Fruit fly (Drosophila melanogaster) whole organism, prepupa: ENCODE results near the gene CG14841.

Source experiments
- Blimp-1 ChIP-seq: fragments of 200-800 bp; sonication (Bioruptor generic); optimal IDR thresholded peaks from 3 replicates; lab custom pipeline; 2017; ENCODE audit warnings: missing biosample characterization, missing genetic modification characterization, mild to moderate bottlenecking, moderate library complexity, missing genetic modification reagents
- CG10631 ChIP-seq: fragments of 200-800 bp; sonication (Bioruptor generic); optimal IDR thresholded peaks from 2 replicates; lab custom pipeline; 2016; ENCODE audit warnings: missing biosample characterization, missing genetic modification characterization
- CG11294 ChIP-seq: fragments of 200-800 bp; sonication (Bioruptor generic); IDR thresholded peaks from 2 replicates; pipeline ENCODE4 v1.3.6; 2022; ENCODE audit warnings: missing biosample characterization, missing genetic modification characterization
- CG11902 ChIP-seq: fragments of 200-800 bp; sonication (Bioruptor generic); optimal IDR thresholded peaks from 3 replicates; lab custom pipeline; 2016; ENCODE audit warnings: missing biosample characterization, missing genetic modification characterization
- CG16779 ChIP-seq: fragments of 200-800 bp; sonication (Bioruptor generic); optimal IDR thresholded peaks from 3 replicates; lab custom pipeline; 2017; ENCODE audit warnings: missing biosample characterization, mild to moderate bottlenecking, missing genetic modification characterization
- CG31627 ChIP-seq: fragments of 200-800 bp; sonication (Bioruptor generic); optimal IDR thresholded peaks from 3 replicates; lab custom pipeline; 2016; ENCODE audit warnings: missing biosample characterization, missing genetic modification characterization
- CG32006 ChIP-seq: fragments of 200-800 bp; sonication (Bioruptor generic); optimal IDR thresholded peaks from 3 replicates; lab custom pipeline; 2017; ENCODE audit warnings: missing biosample characterization, mild to moderate bottlenecking, missing genetic modification characterization
- CG34406 ChIP-seq: fragments of 200-800 bp; sonication (Bioruptor generic); optimal IDR thresholded peaks from 3 replicates; lab custom pipeline; 2016; ENCODE audit warnings: missing biosample characterization, missing genetic modification characterization
- CG3919 ChIP-seq: fragments of 200-800 bp; sonication (Bioruptor generic); optimal IDR thresholded peaks from 3 replicates; lab custom pipeline; 2016; ENCODE audit warnings: missing biosample characterization, missing genetic modification characterization
- CG4318 ChIP-seq: fragments of 200-800 bp; sonication (Bioruptor generic); optimal IDR thresholded peaks from 3 replicates; lab custom pipeline; 2017; ENCODE audit warnings: missing biosample characterization, mild to moderate bottlenecking, missing genetic modification characterization
- CG6163 ChIP-seq: fragments of 200-800 bp; sonication (Bioruptor generic); IDR thresholded peaks from 3 replicates; pipeline ENCODE4 v1.3.6; 2022; ENCODE audit warnings: missing biosample characterization, missing genetic modification characterization
- CG6854 ChIP-seq: fragments of 200-800 bp; sonication (Bioruptor generic); optimal IDR thresholded peaks from 2 replicates; lab custom pipeline; 2017; ENCODE audit warnings: missing biosample characterization, mild to moderate bottlenecking, missing genetic modification characterization
- CG7368 ChIP-seq: fragments of 200-800 bp; sonication (Bioruptor generic); optimal IDR thresholded peaks from 3 replicates; lab custom pipeline; 2016; ENCODE audit warnings: missing biosample characterization, missing genetic modification characterization
- CG8119 ChIP-seq: fragments of 200-800 bp; sonication (Bioruptor generic); IDR thresholded peaks from 3 replicates; pipeline ENCODE4 v1.3.6; 2022; ENCODE audit warnings: missing biosample characterization, missing genetic modification characterization
- CG9139 ChIP-seq: fragments of 200-800 bp; sonication (Bioruptor generic); optimal IDR thresholded peaks from 3 replicates; lab custom pipeline; 2017; ENCODE audit warnings: missing biosample characterization, mild to moderate bottlenecking, missing genetic modification characterization
- Eip75B ChIP-seq: fragments of 200-800 bp; sonication (Bioruptor generic); optimal IDR thresholded peaks from 3 replicates; lab custom pipeline; 2016; ENCODE audit warnings: missing biosample characterization, missing genetic modification characterization
- Eip78C ChIP-seq: fragments of 200-800 bp; sonication (Bioruptor generic); peaks from one replicate; lab custom pipeline; 2016; ENCODE audit warnings: missing biosample characterization, missing genetic modification characterization
- Eip93F ChIP-seq: fragments of 200-800 bp; sonication (Bioruptor generic); optimal IDR thresholded peaks from 2 replicates; lab custom pipeline; 2016; ENCODE audit warnings: missing biosample characterization, mild to moderate bottlenecking, missing genetic modification characterization
- Ets21C ChIP-seq: fragments of 200-800 bp; sonication (Bioruptor generic); optimal IDR thresholded peaks from 3 replicates; lab custom pipeline; 2016; ENCODE audit warnings: missing biosample characterization, missing genetic modification characterization
- Ets96B ChIP-seq: fragments of 200-800 bp; optimal IDR thresholded peaks from 2 replicates; lab custom pipeline; 2019; ENCODE audit warnings: missing biosample characterization, mild to moderate bottlenecking, missing genetic modification characterization, moderate library complexity
- Gug ChIP-seq: fragments of 200-800 bp; sonication (Bioruptor generic); IDR thresholded peaks from 2 replicates; pipeline ENCODE4 v1.3.6; 2022; ENCODE audit warnings: missing biosample characterization, missing genetic modification characterization
- Hr38 ChIP-seq: sonication (Bioruptor generic); optimal IDR thresholded peaks from 2 replicates; lab custom pipeline; 2016; ENCODE audit warnings: missing biosample characterization, missing genetic modification characterization
- Hr39 ChIP-seq: fragments of 200-800 bp; sonication (Bioruptor generic); optimal IDR thresholded peaks from 2 replicates; lab custom pipeline; 2016; ENCODE audit warnings: missing biosample characterization, missing genetic modification characterization
- Hr4 ChIP-seq: fragments of 200-800 bp; sonication (Bioruptor generic); optimal IDR thresholded peaks from 3 replicates; lab custom pipeline; 2016; ENCODE audit warnings: missing biosample characterization, missing genetic modification characterization
- Lpt ChIP-seq: fragments of 200-800 bp; sonication (Bioruptor generic); optimal IDR thresholded peaks from 3 replicates; lab custom pipeline; 2016; ENCODE audit warnings: missing biosample characterization, missing genetic modification characterization
- Smox ChIP-seq: fragments of 200-800 bp; sonication (Bioruptor generic); optimal IDR thresholded peaks from 3 replicates; lab custom pipeline; 2016; ENCODE audit warnings: missing biosample characterization, missing genetic modification characterization
- Sox102F ChIP-seq: fragments of 200-800 bp; sonication (Bioruptor generic); optimal IDR thresholded peaks from 2 replicates; lab custom pipeline; 2016; ENCODE audit warnings: missing biosample characterization, mild to moderate bottlenecking, missing genetic modification characterization
- Sox14 ChIP-seq: fragments of 200-800 bp; sonication (Bioruptor generic); optimal IDR thresholded peaks from 3 replicates; lab custom pipeline; 2016; ENCODE audit warnings: missing biosample characterization, missing genetic modification characterization
- cyc ChIP-seq: fragments of 200-800 bp; sonication (Bioruptor generic); optimal IDR thresholded peaks from 3 replicates; lab custom pipeline; 2016; ENCODE audit warnings: missing biosample characterization, missing genetic modification characterization
- dac ChIP-seq: fragments of 200-800 bp; sonication (Bioruptor generic); optimal IDR thresholded peaks from 2 replicates; lab custom pipeline; 2017; ENCODE audit warnings: missing biosample characterization, mild to moderate bottlenecking, missing genetic modification characterization
- dsx ChIP-seq: fragments of 200-800 bp; optimal IDR thresholded peaks from 3 replicates; lab custom pipeline; 2019; ENCODE audit warnings: missing biosample characterization, mild to moderate bottlenecking, missing genetic modification characterization, moderate library complexity; ENCODE audit not compliant: poor library complexity, severe bottlenecking
- eg ChIP-seq: fragments of 200-800 bp; sonication (Bioruptor generic); IDR thresholded peaks from 3 replicates; pipeline ENCODE4 v1.3.6; 2022; ENCODE audit warnings: missing biosample characterization, missing genetic modification characterization
- esn ChIP-seq: fragments of 200-800 bp; sonication (Bioruptor generic); optimal IDR thresholded peaks from 2 replicates; lab custom pipeline; 2016; ENCODE audit warnings: missing biosample characterization, mild to moderate bottlenecking, missing genetic modification characterization, moderate library complexity
- fd59A ChIP-seq: fragments of 200-800 bp; sonication (Bioruptor generic); optimal IDR thresholded peaks from 2 replicates; lab custom pipeline; 2017; ENCODE audit warnings: missing biosample characterization, mild to moderate bottlenecking, missing genetic modification characterization, missing genetic modification reagents
- fd85E ChIP-seq: fragments of 200-800 bp; sonication (Bioruptor generic); optimal IDR thresholded peaks from 3 replicates; lab custom pipeline; 2016; ENCODE audit warnings: missing biosample characterization, missing genetic modification characterization
- fkh ChIP-seq: fragments of 200-800 bp; sonication (Bioruptor generic); optimal IDR thresholded peaks from 3 replicates; lab custom pipeline; 2017; ENCODE audit warnings: missing biosample characterization, mild to moderate bottlenecking, missing genetic modification characterization, moderate library complexity
- lz ChIP-seq: fragments of 200-800 bp; sonication (Bioruptor generic); optimal IDR thresholded peaks from 3 replicates; lab custom pipeline; 2016; ENCODE audit warnings: missing biosample characterization, missing genetic modification characterization
- net ChIP-seq: fragments of 200-800 bp; sonication (Bioruptor generic); optimal IDR thresholded peaks from 3 replicates; lab custom pipeline; 2016; ENCODE audit warnings: missing biosample characterization, missing genetic modification characterization
- pdm3 ChIP-seq: fragments of 200-800 bp; sonication (Bioruptor generic); optimal IDR thresholded peaks from 3 replicates; lab custom pipeline; 2016; ENCODE audit warnings: missing biosample characterization, missing genetic modification characterization
- salr ChIP-seq, 2 experiments: fragments of 200-800 bp; sonication (Bioruptor generic); optimal IDR thresholded peaks; 3 replicates each; lab custom pipeline; 2016 to 2018; ENCODE audit warnings: missing biosample characterization in 2 of 2, missing genetic modification characterization in 2 of 2, mild to moderate bottlenecking in 1 of 2
- spab ChIP-seq: fragments of 200-800 bp; sonication (Bioruptor generic); optimal IDR thresholded peaks from 2 replicates; lab custom pipeline; 2017; ENCODE audit warnings: missing biosample characterization, mild to moderate bottlenecking, missing genetic modification characterization, missing genetic modification reagents
- ss ChIP-seq, 2 experiments: fragments of 200-800 bp; sonication (Bioruptor generic); optimal IDR thresholded peaks; 2 replicates in 1 of 2; 3 replicates in 1 of 2; lab custom pipeline; 2017 to 2018; ENCODE audit warnings: mild to moderate bottlenecking in 2 of 2, missing biosample characterization in 2 of 2, missing genetic modification characterization in 2 of 2, moderate library complexity in 1 of 2
- svp ChIP-seq: fragments of 200-800 bp; sonication (Bioruptor generic); peaks from one replicate; lab custom pipeline; 2016; ENCODE audit warnings: missing biosample characterization, missing genetic modification characterization
- vri ChIP-seq: fragments of 200-800 bp; sonication (Bioruptor generic); optimal IDR thresholded peaks from 3 replicates; lab custom pipeline; 2016; ENCODE audit warnings: missing biosample characterization, mild to moderate bottlenecking, missing genetic modification characterization

CG14841 gene

DNA sequence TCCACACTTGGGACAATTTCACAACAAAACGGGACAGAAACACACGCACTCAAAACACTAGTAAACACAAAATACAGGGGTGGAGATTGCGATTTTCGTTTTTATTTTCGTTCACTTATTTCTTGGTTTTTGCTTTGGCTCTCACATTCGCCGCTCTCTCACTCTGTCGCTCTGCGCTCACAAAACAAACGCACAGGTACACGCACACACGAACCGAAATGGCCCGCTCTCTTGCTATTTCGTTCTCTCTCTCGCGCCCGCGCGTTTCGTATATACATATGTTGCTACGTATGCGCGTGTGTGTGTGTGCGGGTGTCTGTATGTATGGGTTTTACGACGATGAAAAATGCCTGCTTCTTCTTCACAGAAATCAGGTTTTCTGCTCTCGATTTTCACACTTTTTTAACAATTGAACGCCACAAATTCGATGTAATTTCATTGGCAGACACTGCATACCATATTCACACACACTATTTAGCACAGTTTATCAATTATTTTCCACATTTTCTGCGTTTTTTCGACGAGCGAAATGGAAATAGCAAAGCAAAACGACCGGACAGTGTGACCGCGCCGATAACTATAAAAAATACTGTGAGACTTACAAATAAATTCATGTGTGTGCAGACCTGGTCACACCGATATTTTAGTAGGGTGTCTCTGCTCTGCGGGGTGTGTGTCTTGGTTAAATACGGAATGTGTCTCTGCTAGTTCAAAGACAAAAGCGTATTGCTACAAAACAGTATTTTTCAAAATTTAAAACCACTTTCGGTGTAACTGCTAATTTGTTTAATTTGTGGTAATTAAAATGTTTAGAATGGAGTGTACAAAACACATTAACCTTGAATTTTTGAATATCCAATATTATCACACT lies 24.3 kb upstream of the CG14841 start, which contains the start of gene trx:
trx (minus strand) TSS at position 584 of the 871 bp plus-strand sequence.
- no peak for TF ChIP-seq Ets21C (GFP tag; lab: Kevin White, UChicago)
- no peak for TF ChIP-seq fd85E
- peak; percentile 44 for TF ChIP-seq vri
- TF ChIP-seq dsx (GFP tag; lab: Kevin White, UChicago) = peak; percentile 37
- TF ChIP-seq Eip78C (GFP tag; lab: Kevin White, UChicago) = peak; percentile 33
- TF ChIP-seq spab (GFP tag; lab: Kevin White, UChicago) = no peak
- TF ChIP-seq Eip93F (GFP tag; lab: Kevin White, UChicago) = no peak
- peak; percentile 7 for TF ChIP-seq CG9139 (GFP tag; lab: Kevin White, UChicago)
- no peak for TF ChIP-seq fkh
- TF ChIP-seq Sox102F (GFP tag; lab: Kevin White, UChicago) = peak; percentile 41
- peak; percentile 34 for TF ChIP-seq esn (GFP tag; lab: Kevin White, UChicago)
- TF ChIP-seq CG11294 = no peak
- TF ChIP-seq CG8119 (GFP tag; lab: Robert Waterston, UW) = no peak
- no peak for TF ChIP-seq CG34406 (GFP tag; lab: Kevin White, UChicago)
- TF ChIP-seq Hr39 (GFP tag; lab: Kevin White, UChicago) = no peak
- no peak for TF ChIP-seq CG7368
- no peak for TF ChIP-seq lz (GFP tag; lab: Kevin White, UChicago)
- no peak for TF ChIP-seq CG10631 (GFP tag; lab: Kevin White, UChicago)
- peak; percentile 22 for TF ChIP-seq Sox14 (GFP tag; lab: Kevin White, UChicago)
- no peak for TF ChIP-seq Hr38
- TF ChIP-seq Gug = no peak
- TF ChIP-seq fd59A = no peak
- TF ChIP-seq CG3919 (GFP tag; lab: Kevin White, UChicago) = peak; percentile 1
- TF ChIP-seq CG6854 (GFP tag; lab: Kevin White, UChicago) = peak; percentile 60
- TF ChIP-seq Eip75B (GFP tag; lab: Kevin White, UChicago) = peak; percentile 30
- peak; percentile 61 for TF ChIP-seq CG16779 (tag; lab: Kevin White, UChicago)
- peak; percentile 40 to 66 for TF ChIP-seq ss (GFP tag; optimal IDR thresholded peaks at IDR 0.05; lab: Kevin White, UChicago)
- peak; percentile 14 for TF ChIP-seq Ets96B (tag; lab: Kevin White, UChicago)

DNA sequence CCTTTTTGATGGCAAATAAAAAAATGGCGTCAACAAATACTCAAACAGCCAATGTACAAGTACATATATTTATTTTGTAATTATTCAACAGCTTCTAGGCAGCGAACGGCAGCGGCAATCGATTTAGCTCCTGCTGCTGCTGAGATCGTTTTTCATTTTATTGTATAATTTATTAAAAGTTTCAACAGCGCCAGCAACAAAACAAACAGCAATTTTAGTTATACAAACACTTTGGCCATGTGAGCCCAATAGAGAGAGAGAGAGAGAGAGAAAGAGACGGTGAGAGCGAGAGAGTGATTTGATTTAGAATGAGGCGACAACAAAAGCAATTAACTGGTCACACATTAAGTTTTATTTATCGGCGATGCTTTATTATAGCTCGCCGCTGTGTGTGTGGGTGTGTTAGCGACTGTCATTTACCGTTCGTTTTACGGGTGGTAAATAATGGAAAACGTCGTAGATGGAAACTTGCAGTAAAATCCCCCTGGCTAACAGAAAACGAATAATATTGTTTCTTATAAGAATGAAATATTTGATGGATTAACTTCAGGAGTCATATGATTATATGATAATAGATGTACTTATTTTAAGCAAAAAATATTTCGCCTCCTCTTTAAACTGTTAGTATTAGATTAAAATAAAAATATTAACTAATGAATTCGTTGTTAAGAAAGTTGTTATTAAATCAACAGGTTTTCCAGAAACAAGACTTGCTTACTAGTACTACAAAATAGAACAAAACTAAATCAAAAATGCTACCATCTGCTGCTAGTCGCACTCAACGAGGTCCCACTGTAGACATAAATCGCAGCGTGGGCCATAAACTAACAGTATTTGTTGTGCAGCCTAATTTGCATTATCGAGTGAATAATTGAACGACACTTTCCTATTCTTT lies 23.1 kb upstream of the CG14841 start:
- peak; percentile 61 for TF ChIP-seq Eip78C (GFP tag; lab: Kevin White, UChicago)
- TF ChIP-seq CG6163 (GFP tag; lab: Robert Waterston, UW) = no peak
- no peak for TF ChIP-seq dac (GFP tag; lab: Kevin White, UChicago)
- no peak for TF ChIP-seq CG7368
- TF ChIP-seq svp (GFP tag; lab: Kevin White, UChicago) = peak; percentile 58
- TF ChIP-seq spab (GFP tag; lab: Kevin White, UChicago) = no peak
- TF ChIP-seq CG32006 = peak; percentile 19
- TF ChIP-seq Sox14 (GFP tag; lab: Kevin White, UChicago) = no peak
- no peak for TF ChIP-seq eg (GFP tag; lab: Robert Waterston, UW)
- no peak for TF ChIP-seq CG34406 (GFP tag; lab: Kevin White, UChicago)
- peak; percentile 33 for TF ChIP-seq Hr4 (GFP tag; lab: Kevin White, UChicago)
- TF ChIP-seq pdm3 = no peak
- TF ChIP-seq Hr38 = no peak
- TF ChIP-seq salr (GFP tag; optimal IDR thresholded peaks at IDR 0.05; lab: Kevin White, UChicago) = no peak
- TF ChIP-seq Eip75B (GFP tag; lab: Kevin White, UChicago) = no peak
- TF ChIP-seq CG11902 (GFP tag; lab: Kevin White, UChicago) = no peak
- no peak for TF ChIP-seq cyc (GFP tag; lab: Kevin White, UChicago)
- TF ChIP-seq Blimp-1 (GFP tag; lab: Kevin White, UChicago) = no peak
- no peak for TF ChIP-seq fd85E
- TF ChIP-seq Lpt = no peak
- TF ChIP-seq net (GFP tag; lab: Kevin White, UChicago) = no peak
- no peak for TF ChIP-seq Smox
- no peak for TF ChIP-seq CG31627 (GFP tag; lab: Kevin White, UChicago)
- TF ChIP-seq CG11294 = no peak
- TF ChIP-seq lz (GFP tag; lab: Kevin White, UChicago) = no peak
- TF ChIP-seq Ets21C (GFP tag; lab: Kevin White, UChicago) = no peak
- no peak for TF ChIP-seq CG4318 (GFP tag; lab: Kevin White, UChicago)
- TF ChIP-seq ss (GFP tag; optimal IDR thresholded peaks at IDR 0.05; lab: Kevin White, UChicago) = no peak
- no peak for TF ChIP-seq Eip93F (GFP tag; lab: Kevin White, UChicago)
- no peak for TF ChIP-seq CG8119 (GFP tag; lab: Robert Waterston, UW)
- no peak for TF ChIP-seq dsx (GFP tag; lab: Kevin White, UChicago)
